Worm (Caenorhabditis elegans): ENCODE data around the gene frg-1.

The frg-1 gene

ce11 chrIII:13024281-13024680 is 45.3 kb downstream of the frg-1 start, which contains the start of gene cyp-13A12:
Gene cyp-13A12 (plus strand): TSS chrIII:13024547.
- TF ChIP-seq F44E2.7 (GFP tag; IDR thresholded peaks at IDR 0.05) (no peak), nhr-6 (tag; optimal IDR thresholded peaks at IDR 0.05) (no peak), daf-16 (GFP tag; optimal IDR thresholded peaks at IDR 0.05) (no peak), daf-16 (tag; optimal IDR thresholded peaks at IDR 0.05) (peak; percentile 52), nhr-25 (tag; optimal IDR thresholded peaks at IDR 0.05; ENCODE audit: borderline replicate concordance, insufficient read depth) (no peak), pqm-1 (tag; optimal IDR thresholded peaks at IDR 0.05) (peak; percentile 49), mxl-2 (GFP tag; conservative IDR thresholded peaks at IDR 0.05) (no peak), lin-29 (GFP tag; IDR thresholded peaks at IDR 0.05) (no peak), F10B5.3 (tag; optimal IDR thresholded peaks at IDR 0.05) (no peak), duxl-1 (tag; optimal IDR thresholded peaks at IDR 0.05; ENCODE audit: poor library complexity) (no peak), ceh-32 (tag; optimal IDR thresholded peaks at IDR 0.05; ENCODE audit: poor library complexity) (no peak), fkh-10 (GFP tag; optimal IDR thresholded peaks at IDR 0.05) (no peak), spr-1 (tag; optimal IDR thresholded peaks at IDR 0.05) (no peak), lsy-2 (tag; optimal IDR thresholded peaks at IDR 0.05) (no peak), zfp-3 (GFP tag; conservative IDR thresholded peaks at IDR 0.05) (no peak), mdt-29 (GFP tag; IDR thresholded peaks at IDR 0.05) (no peak), lin-15B (tag; optimal IDR thresholded peaks at IDR 0.05) (no peak), nhr-102 (tag; optimal IDR thresholded peaks at IDR 0.05) (peak; percentile 95), nhr-41 (GFP tag; IDR thresholded peaks at IDR 0.05) (no peak), R02D3.7 (tag; optimal IDR thresholded peaks at IDR 0.05) (no peak), nhr-28 (tag; optimal IDR thresholded peaks at IDR 0.05) (peak; percentile 46), tra-1 (GFP tag; IDR thresholded peaks at IDR 0.05) (no peak), skn-1 (tag; optimal IDR thresholded peaks at IDR 0.05) (no peak), unc-130 (GFP tag; optimal IDR thresholded peaks at IDR 0.05) (no peak), nhr-76 (tag; optimal IDR thresholded peaks at IDR 0.05) (no peak), ZK337.2 (GFP tag; IDR thresholded peaks at IDR 0.05) (no peak)

DNA sequence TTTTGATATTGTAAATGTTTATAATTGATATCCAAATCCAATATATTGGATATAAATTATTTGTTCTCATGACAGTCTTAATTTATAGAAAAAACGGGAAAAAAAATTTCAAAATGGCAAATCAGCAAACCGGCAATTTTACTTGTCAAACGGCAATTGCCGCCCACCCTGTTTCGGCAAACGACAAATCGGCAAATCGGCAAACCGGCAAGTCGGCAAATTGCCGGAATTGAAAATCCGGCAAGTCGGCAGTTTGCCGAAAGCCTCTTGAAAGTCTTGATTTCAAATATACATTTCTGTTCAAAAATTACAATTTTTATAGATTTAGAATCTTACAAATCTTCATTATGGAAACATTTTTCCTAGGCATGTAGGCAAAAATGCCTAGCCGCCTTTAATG is 49.0 kb downstream of the frg-1 start:
- TF ChIP-seq nhr-48 (tag; optimal IDR thresholded peaks at IDR 0.05) (no peak), ceh-62 (tag; optimal IDR thresholded peaks at IDR 0.05) (no peak), F26F4.8 (GFP tag; conservative IDR thresholded peaks at IDR 0.05) (0 out of 2 replicates have a peak, but pooled peaks have one; percentile 58)

- TF ChIP-seq fos-1 (tag; optimal IDR thresholded peaks at IDR 0.05) (no peak), F44E2.7 (GFP tag; IDR thresholded peaks at IDR 0.05) (no peak), ces-1 (GFP tag; optimal IDR thresholded peaks at IDR 0.05) (no peak), daf-19 (GFP tag; conservative IDR thresholded peaks at IDR 0.05) (no peak), F26F4.8 (GFP tag; conservative IDR thresholded peaks at IDR 0.05) (no peak), ceh-82 (tag; optimal IDR thresholded peaks at IDR 0.05) (no peak), F10B5.3 (tag; optimal IDR thresholded peaks at IDR 0.05) (no peak), gei-8 (GFP tag; optimal IDR thresholded peaks at IDR 0.05) (no peak), ceh-44 (GFP tag; IDR thresholded peaks at IDR 0.05) (no peak), hlh-11 (tag; optimal IDR thresholded peaks at IDR 0.05) (no peak), cey-2 (tag; optimal IDR thresholded peaks at IDR 0.05; ENCODE audit: borderline replicate concordance, insufficient read depth) (no peak)
These were observed 50.6 kb downstream of the frg-1 start, which contains the start of gene F14F7.4 for ce11 chrIII:13029608-13030007. Gene F14F7.4 (minus strand): TSS chrIII:13029708.
